Fruit fly (Drosophila melanogaster): ENCODE results near the gene CG33986.

DNA sequence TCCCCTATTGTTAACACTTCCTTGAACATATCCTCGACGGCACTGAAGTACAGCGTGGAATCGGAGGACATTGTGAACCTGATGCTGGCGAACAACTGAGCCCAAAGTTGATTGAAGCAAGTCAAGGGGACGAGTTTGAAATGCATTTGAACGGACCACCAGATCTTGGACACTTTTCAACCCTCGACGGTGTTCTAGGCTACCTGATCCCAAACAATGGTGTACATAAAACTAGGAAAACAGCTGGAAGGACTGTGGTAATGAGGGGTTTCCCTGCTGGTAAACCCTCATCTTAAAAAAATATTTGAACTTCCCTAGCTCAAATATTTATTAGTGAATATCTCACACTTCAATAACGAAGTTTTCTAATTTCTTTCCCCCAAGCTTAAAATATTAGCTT is 8.1 kb downstream of the CG33986 start, which contains the start of gene CG13454:
- TF ChIP-seq CG8159 (tag; optimal IDR thresholded peaks at IDR 0.05) (no peak), CG8301 (tag; optimal IDR thresholded peaks at IDR 0.05) (no peak), CG15710 (tag; optimal IDR thresholded peaks at IDR 0.05) (no peak), CG9948 (tag; optimal IDR thresholded peaks at IDR 0.05) (no peak), CG10348 (GFP tag; IDR thresholded peaks at IDR 0.05) (no peak), CG13204 (GFP tag; optimal IDR thresholded peaks at IDR 0.05) (no peak), EcR (GFP tag; optimal IDR thresholded peaks at IDR 0.05) (no peak), Pif1B (GFP tag; optimal IDR thresholded peaks at IDR 0.05) (no peak), Ets98B (GFP tag; IDR thresholded peaks at IDR 0.05) (no peak)
